Fruit fly (Drosophila melanogaster): ENCODE results near the gene SkpA.

SkpA gene

dm6 chrX:656380-656925 lies 539 bp downstream of the SkpA start:
- TF ChIP-seq CG5204 (GFP tag; optimal IDR thresholded peaks at IDR 0.05) (no peak), pad (GFP tag; optimal IDR thresholded peaks at IDR 0.05) (peak; percentile 82), CG7045 (GFP tag; optimal IDR thresholded peaks at IDR 0.05) (no peak), cic (GFP tag; optimal IDR thresholded peaks at IDR 0.05) (no peak), Crg-1 (GFP tag; optimal IDR thresholded peaks at IDR 0.05) (no peak), Hr96 (GFP tag; optimal IDR thresholded peaks at IDR 0.05) (no peak), tj (GFP tag; optimal IDR thresholded peaks at IDR 0.05) (no peak), Mnt (GFP tag; optimal IDR thresholded peaks at IDR 0.05) (no peak), CG7101 (tag; optimal IDR thresholded peaks at IDR 0.05) (no peak), cnc (optimal IDR thresholded peaks at IDR 0.05) (no peak), CG11617 (GFP tag; optimal IDR thresholded peaks at IDR 0.05) (no peak), CG12768 (GFP tag; optimal IDR thresholded peaks at IDR 0.05) (no peak), kay (GFP tag; ENCODE audit: borderline replicate concordance) (no peak), ovo (GFP tag; optimal IDR thresholded peaks at IDR 0.05) (peak; percentile 22), bab1 (GFP tag; optimal IDR thresholded peaks at IDR 0.05) (peak; percentile 51), toe (GFP tag; optimal IDR thresholded peaks at IDR 0.05) (no peak), CG14711 (tag; optimal IDR thresholded peaks at IDR 0.05) (no peak), CG1620 (GFP tag; optimal IDR thresholded peaks at IDR 0.05) (no peak)

dm6 chrX:658021-658420 lies 2.1 kb downstream of the SkpA start:
- TF ChIP-seq tj (GFP tag; optimal IDR thresholded peaks at IDR 0.05), result no peak
- TF ChIP-seq CG12768 (GFP tag; optimal IDR thresholded peaks at IDR 0.05), result no peak
- TF ChIP-seq toe (GFP tag; optimal IDR thresholded peaks at IDR 0.05), result no peak
- peak; percentile 77 for TF ChIP-seq bab1 (GFP tag; optimal IDR thresholded peaks at IDR 0.05)
- TF ChIP-seq Hr96 (GFP tag; optimal IDR thresholded peaks at IDR 0.05), result no peak
- TF ChIP-seq CG14711 (tag; optimal IDR thresholded peaks at IDR 0.05), result peak; percentile 24
- no peak for TF ChIP-seq Crg-1 (GFP tag; optimal IDR thresholded peaks at IDR 0.05)

DNA sequence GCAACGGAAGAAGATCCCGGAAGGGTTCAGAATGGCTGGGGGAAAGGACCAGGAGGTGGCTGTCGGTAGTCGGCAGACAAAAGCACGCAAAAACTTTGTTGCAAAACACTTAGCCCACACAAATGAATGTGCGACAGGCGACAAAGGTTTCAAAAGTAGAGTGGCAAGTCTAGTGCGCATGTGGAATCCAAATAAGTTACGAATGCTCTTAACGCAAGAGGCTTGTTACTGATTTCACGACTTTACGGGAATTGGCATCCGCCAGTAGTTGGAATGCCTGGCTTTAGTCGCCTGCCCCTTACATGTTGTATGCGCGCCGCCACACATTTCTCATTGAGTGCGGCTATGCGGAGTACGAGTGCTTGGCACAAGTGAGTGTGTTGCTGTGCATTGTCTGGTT lies 22.6 kb downstream of the SkpA start:
- no peak for TF ChIP-seq CG7045 (GFP tag; optimal IDR thresholded peaks at IDR 0.05)
- no peak for TF ChIP-seq CG11617 (GFP tag; optimal IDR thresholded peaks at IDR 0.05)
- no peak for TF ChIP-seq cic (GFP tag; optimal IDR thresholded peaks at IDR 0.05)
- no peak for TF ChIP-seq cnc (optimal IDR thresholded peaks at IDR 0.05)
- TF ChIP-seq Clk (GFP tag; optimal IDR thresholded peaks at IDR 0.05), result no peak
- no peak for TF ChIP-seq CG12768 (GFP tag; optimal IDR thresholded peaks at IDR 0.05)
- TF ChIP-seq CG33017 (tag; optimal IDR thresholded peaks at IDR 0.05), result no peak
- TF ChIP-seq CG14711 (tag; optimal IDR thresholded peaks at IDR 0.05), result no peak
- TF ChIP-seq Hr96 (GFP tag; optimal IDR thresholded peaks at IDR 0.05), result no peak
- no peak for TF ChIP-seq CG7101 (tag; optimal IDR thresholded peaks at IDR 0.05)
- no peak for TF ChIP-seq pad (GFP tag; optimal IDR thresholded peaks at IDR 0.05)

DNA sequence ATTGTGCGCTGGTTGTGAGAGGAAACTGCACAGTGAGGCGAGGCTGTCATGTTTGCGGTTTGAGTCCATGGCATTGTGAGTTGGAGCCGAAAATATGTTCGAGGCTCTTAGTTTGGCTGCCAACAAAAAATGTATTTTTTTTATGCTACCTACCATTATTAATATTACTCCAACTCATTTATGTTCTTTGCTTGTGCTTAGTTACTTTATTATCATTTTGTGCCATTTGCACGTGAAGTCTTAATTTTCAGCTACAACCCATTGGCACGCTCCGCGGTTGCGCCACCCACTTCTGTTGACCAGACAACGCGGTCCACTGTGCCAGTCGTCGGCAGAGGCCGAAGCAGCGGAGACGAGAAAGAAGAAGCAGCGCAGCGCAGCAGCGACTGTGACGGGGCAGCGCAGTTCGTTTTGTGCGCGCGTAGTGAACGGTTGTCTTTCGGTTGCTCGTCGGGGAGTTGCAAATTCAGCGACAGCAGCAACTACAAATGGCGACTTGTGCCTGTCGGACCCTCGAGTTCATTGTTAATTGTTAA lies 30.6 kb downstream of the SkpA start, which contains the start of gene sdk:
Gene sdk, plus strand, starts transcription at position 398 of the 536 bp plus-strand sequence.
- TF ChIP-seq CG5204 (GFP tag; optimal IDR thresholded peaks at IDR 0.05), result peak; percentile 73
- peak; percentile 82 for TF ChIP-seq CG11617 (GFP tag; optimal IDR thresholded peaks at IDR 0.05)
- TF ChIP-seq CG12768 (GFP tag; optimal IDR thresholded peaks at IDR 0.05), result peak; percentile 65
- peak; percentile 71 for TF ChIP-seq CG1620 (GFP tag; optimal IDR thresholded peaks at IDR 0.05)
- TF ChIP-seq Clk (GFP tag; optimal IDR thresholded peaks at IDR 0.05), result peak; percentile 53
- peak; percentile 56 for TF ChIP-seq CG14711 (tag; optimal IDR thresholded peaks at IDR 0.05)
- peak; percentile 62 for TF ChIP-seq ovo (GFP tag; optimal IDR thresholded peaks at IDR 0.05)
- peak; percentile 78 for TF ChIP-seq Mnt (GFP tag; optimal IDR thresholded peaks at IDR 0.05)
- peak; percentile 59 for TF ChIP-seq tj (GFP tag; optimal IDR thresholded peaks at IDR 0.05)
- peak; percentile 67 for TF ChIP-seq CG7045 (GFP tag; optimal IDR thresholded peaks at IDR 0.05)
- TF ChIP-seq toe (GFP tag; optimal IDR thresholded peaks at IDR 0.05), result peak; percentile 61
- peak; percentile 71 for TF ChIP-seq Crg-1 (GFP tag; optimal IDR thresholded peaks at IDR 0.05)
- TF ChIP-seq Hr96 (GFP tag; optimal IDR thresholded peaks at IDR 0.05), result peak; percentile 95
- TF ChIP-seq CG7101 (tag; optimal IDR thresholded peaks at IDR 0.05), result peak; percentile 77
- TF ChIP-seq kay (GFP tag; ENCODE audit: borderline replicate concordance), result no peak
- peak; percentile 75 for TF ChIP-seq pad (GFP tag; optimal IDR thresholded peaks at IDR 0.05)
- peak; percentile 88 for TF ChIP-seq bab1 (GFP tag; optimal IDR thresholded peaks at IDR 0.05)
- no peak for TF ChIP-seq cnc (optimal IDR thresholded peaks at IDR 0.05)
- no peak for TF ChIP-seq cic (GFP tag; optimal IDR thresholded peaks at IDR 0.05)
- TF ChIP-seq CG33017 (tag; optimal IDR thresholded peaks at IDR 0.05), result peak; percentile 38

dm6 chrX:687330-688078 lies 31.6 kb downstream of the SkpA start:
- TF ChIP-seq pad (GFP tag; optimal IDR thresholded peaks at IDR 0.05) (no peak), ovo (GFP tag; optimal IDR thresholded peaks at IDR 0.05) (no peak), kay (GFP tag; ENCODE audit: borderline replicate concordance) (peak; percentile 29), CG7045 (GFP tag; optimal IDR thresholded peaks at IDR 0.05) (no peak), toe (GFP tag; optimal IDR thresholded peaks at IDR 0.05) (no peak), Clk (GFP tag; optimal IDR thresholded peaks at IDR 0.05) (no peak), cic (GFP tag; optimal IDR thresholded peaks at IDR 0.05) (no peak)

Data from whole organism, adult.